Worm (Caenorhabditis elegans): Measurements from ENCODE around the gene T27E4.7.

DNA sequence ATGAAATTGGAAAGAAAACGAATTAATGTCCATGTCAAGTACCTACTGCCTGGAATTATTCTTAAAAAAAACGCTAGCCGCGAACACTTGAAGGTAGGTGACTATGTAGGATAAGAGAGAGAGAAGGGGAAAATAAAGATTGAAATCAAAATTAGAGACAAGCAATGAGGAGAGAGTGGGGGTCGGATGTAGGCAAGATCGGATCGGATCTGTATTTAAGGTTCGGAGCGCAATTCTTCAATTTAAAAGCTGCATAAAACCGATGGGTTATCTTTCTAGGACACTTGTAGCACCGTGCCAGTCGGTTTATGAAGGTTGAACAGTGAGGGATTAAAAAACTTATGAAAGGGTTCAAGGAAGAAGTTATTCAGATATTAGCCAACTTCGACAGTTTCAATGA, 13.0 kb downstream of the T27E4.7 start:
- no peak for TF ChIP-seq ceh-83 (GFP tag; optimal IDR thresholded peaks at IDR 0.05)
- TF ChIP-seq lin-13 (tag; optimal IDR thresholded peaks at IDR 0.05), result no peak
- no peak for TF ChIP-seq lsy-2 (tag; optimal IDR thresholded peaks at IDR 0.05)
- no peak for TF ChIP-seq nhr-12 (tag; optimal IDR thresholded peaks at IDR 0.05)
- TF ChIP-seq unc-39 (tag; optimal IDR thresholded peaks at IDR 0.05), result no peak
- TF ChIP-seq snpc-4 (tag; optimal IDR thresholded peaks at IDR 0.05), result no peak
- no peak for TF ChIP-seq zip-8 (tag; optimal IDR thresholded peaks at IDR 0.05)
- no peak for TF ChIP-seq nhr-2 (tag; optimal IDR thresholded peaks at IDR 0.05)
- TF ChIP-seq unc-62 (GFP tag; optimal IDR thresholded peaks at IDR 0.05), result no peak
- TF ChIP-seq nhr-76 (tag; optimal IDR thresholded peaks at IDR 0.05), result no peak
- no peak for TF ChIP-seq sptf-1 (tag; optimal IDR thresholded peaks at IDR 0.05)
- no peak for TF ChIP-seq elt-3 (tag; optimal IDR thresholded peaks at IDR 0.05)
- no peak for TF ChIP-seq ceh-43 (GFP tag; optimal IDR thresholded peaks at IDR 0.05)
- TF ChIP-seq mep-1 (tag; optimal IDR thresholded peaks at IDR 0.05), result no peak

Data from whole organism, mixed stage, embryonic.